Fruit fly (Drosophila melanogaster) whole organism, embryonic: ENCODE data around the gene Zpr1.
A peak's percentile ranks its signal among the peaks of the same experiment; 100 is the strongest.

Experiments
- CG1024 ChIP-seq: fragments of 200-800 bp; sonication (Bioruptor generic); IDR thresholded peaks from 2 replicates; pipeline ENCODE4 v1.3.6; 2022; ENCODE audit warnings: missing biosample characterization, missing genetic modification characterization
- CG10543 ChIP-seq: fragments of 200-800 bp; sonication (Bioruptor generic); optimal IDR thresholded peaks from 3 replicates; lab custom pipeline; 2017; ENCODE audit warnings: missing biosample characterization, mild to moderate bottlenecking, missing genetic modification characterization, moderate library complexity
- CG12391 ChIP-seq: fragments of 200-800 bp; sonication (Bioruptor generic); optimal IDR thresholded peaks from 3 replicates; lab custom pipeline; 2018; ENCODE audit warnings: missing biosample characterization, mild to moderate bottlenecking, missing genetic modification characterization, moderate library complexity
- CG14050 ChIP-seq: fragments of 200-800 bp; sonication (Bioruptor generic); IDR thresholded peaks from 3 replicates; pipeline ENCODE4 v1.3.6; 2022; ENCODE audit warnings: missing biosample characterization, missing genetic modification characterization
- CG14710 ChIP-seq: fragments of 200-800 bp; sonication (Bioruptor generic); optimal IDR thresholded peaks from 3 replicates; lab custom pipeline; 2019; ENCODE audit warnings: missing biosample characterization, mild to moderate bottlenecking, missing genetic modification characterization, moderate library complexity
- CG1529 ChIP-seq: fragments of 200-800 bp; sonication (Bioruptor generic); optimal IDR thresholded peaks from 3 replicates; lab custom pipeline; 2018; ENCODE audit warnings: missing biosample characterization, missing genetic modification characterization
- CG15479 ChIP-seq: fragments of 200-800 bp; sonication (Bioruptor generic); optimal IDR thresholded peaks from 3 replicates; lab custom pipeline; 2019; ENCODE audit warnings: missing biosample characterization, mild to moderate bottlenecking, missing genetic modification characterization, moderate library complexity
- CG16863 ChIP-seq: fragments of 200-800 bp; sonication (Bioruptor generic); optimal IDR thresholded peaks from 3 replicates; lab custom pipeline; 2016; ENCODE audit warnings: missing biosample characterization, missing genetic modification characterization
- CG17328 ChIP-seq: fragments of 200-800 bp; sonication (Bioruptor generic); IDR thresholded peaks from 2 replicates; pipeline ENCODE4 v1.3.6; 2022; ENCODE audit warnings: missing biosample characterization, missing genetic modification characterization
- CG17359 ChIP-seq: fragments of 200-800 bp; sonication (Bioruptor generic); optimal IDR thresholded peaks from 3 replicates; lab custom pipeline; 2018; ENCODE audit warnings: missing biosample characterization, mild to moderate bottlenecking, missing genetic modification characterization, moderate library complexity
- CG17361 ChIP-seq: fragments of 200-800 bp; sonication (Bioruptor generic); IDR thresholded peaks from 3 replicates; pipeline ENCODE4 v1.3.6; 2022; ENCODE audit warnings: missing biosample characterization, missing genetic modification characterization
- CG1792 ChIP-seq: fragments of 200-800 bp; sonication (Bioruptor generic); optimal IDR thresholded peaks from 2 replicates; lab custom pipeline; 2016; ENCODE audit warnings: missing biosample characterization, missing genetic modification characterization
- CG2712 ChIP-seq: fragments of 200-800 bp; optimal IDR thresholded peaks from 3 replicates; lab custom pipeline; 2019; ENCODE audit warnings: missing biosample characterization, mild to moderate bottlenecking, missing genetic modification characterization, moderate library complexity
- CG31388 ChIP-seq: fragments of 200-800 bp; sonication (Bioruptor generic); optimal IDR thresholded peaks from 2 replicates; lab custom pipeline; 2016; ENCODE audit warnings: missing biosample characterization, missing genetic modification characterization
- CG32772 ChIP-seq: fragments of 200-800 bp; sonication (Bioruptor generic); IDR thresholded peaks from 2 replicates; pipeline ENCODE4 v1.3.6; 2022; ENCODE audit warnings: missing biosample characterization, missing genetic modification characterization
- CG34376 ChIP-seq: fragments of 200-800 bp; sonication (Bioruptor generic); optimal IDR thresholded peaks from 2 replicates; lab custom pipeline; 2018; ENCODE audit warnings: missing biosample characterization, mild to moderate bottlenecking, missing genetic modification characterization
- CG3726 ChIP-seq: fragments of 200-800 bp; sonication (Bioruptor generic); IDR thresholded peaks from 3 replicates; pipeline ENCODE4, ENCODE4 v1.3.6; 2022; ENCODE audit warnings: missing biosample characterization, missing genetic modification characterization
- CG4328 ChIP-seq: fragments of 200-800 bp; sonication (Bioruptor generic); optimal IDR thresholded peaks from 3 replicates; lab custom pipeline; 2017; ENCODE audit warnings: missing biosample characterization, missing genetic modification reagents, missing genetic modification characterization
- CG7745 ChIP-seq: fragments of 200-800 bp; sonication (Bioruptor generic); optimal IDR thresholded peaks from 2 replicates; lab custom pipeline; 2018; ENCODE audit warnings: missing biosample characterization, mild to moderate bottlenecking, missing genetic modification characterization, moderate library complexity
- CG7839 ChIP-seq: fragments of 200-800 bp; sonication (Bioruptor generic); optimal IDR thresholded peaks from 3 replicates; lab custom pipeline; 2018; ENCODE audit warnings: missing biosample characterization, mild to moderate bottlenecking, missing genetic modification characterization, moderate library complexity
- CG8281 ChIP-seq: fragments of 200-800 bp; sonication (Bioruptor generic); optimal IDR thresholded peaks from 2 replicates; lab custom pipeline; 2018; ENCODE audit warnings: missing biosample characterization, mild to moderate bottlenecking, missing genetic modification characterization, moderate library complexity
- CG9215 ChIP-seq: fragments of 200-800 bp; sonication (Bioruptor generic); IDR thresholded peaks from 2 replicates; pipeline ENCODE4 v1.3.6; 2022; ENCODE audit warnings: missing biosample characterization, missing genetic modification characterization
- CG9727 ChIP-seq: fragments of 200-800 bp; sonication (Bioruptor generic); optimal IDR thresholded peaks from 3 replicates; lab custom pipeline; 2017; ENCODE audit warnings: missing biosample characterization, mild to moderate bottlenecking, missing genetic modification characterization
- CTCF ChIP-seq: fragments of 200-800 bp; sonication (Bioruptor generic); optimal IDR thresholded peaks from 2 replicates; lab custom pipeline; 2017; ENCODE audit warnings: missing biosample characterization, mild to moderate bottlenecking, missing genetic modification characterization, moderate library complexity
- Dad ChIP-seq: fragments of 200-800 bp; sonication (Bioruptor generic); optimal IDR thresholded peaks from 3 replicates; lab custom pipeline; 2016; ENCODE audit warnings: missing biosample characterization, missing genetic modification characterization
- Drgx ChIP-seq: fragments of 200-800 bp; sonication (Bioruptor generic); IDR thresholded peaks from 2 replicates; pipeline ENCODE4 v1.3.6; 2022; ENCODE audit warnings: missing biosample characterization, missing genetic modification characterization
- Elba2 ChIP-seq: fragments of 200-800 bp; sonication (Bioruptor generic); optimal IDR thresholded peaks from 3 replicates; lab custom pipeline; 2016; ENCODE audit warnings: missing biosample characterization, missing genetic modification characterization
- Lpt ChIP-seq: fragments of >200 bp; optimal IDR thresholded peaks from 2 replicates; lab custom pipeline; 2018; ENCODE audit warnings: missing biosample characterization, missing genetic modification characterization
- Mad ChIP-seq: fragments of 200-800 bp; sonication (Bioruptor generic); optimal IDR thresholded peaks from 2 replicates; lab custom pipeline; 2016; ENCODE audit warnings: missing biosample characterization, missing genetic modification characterization
- Mes4 ChIP-seq: fragments of 200-800 bp; sonication (Bioruptor generic); optimal IDR thresholded peaks from 2 replicates; lab custom pipeline; 2016; ENCODE audit warnings: missing biosample characterization, missing genetic modification characterization
- TFAM ChIP-seq: fragments of 200-800 bp; sonication (Bioruptor generic); optimal IDR thresholded peaks from 2 replicates; lab custom pipeline; 2017; ENCODE audit warnings: missing biosample characterization, missing genetic modification characterization, inconsistent platforms
- Xbp1 ChIP-seq: fragments of 200-800 bp; sonication (Bioruptor generic); optimal IDR thresholded peaks from 3 replicates; lab custom pipeline; 2016; ENCODE audit warnings: missing biosample characterization, mild to moderate bottlenecking, missing genetic modification characterization
- al ChIP-seq: fragments of 200-800 bp; sonication (Bioruptor generic); IDR thresholded peaks from 2 replicates; pipeline ENCODE4 v1.3.6; 2022; ENCODE audit warnings: missing biosample characterization, missing genetic modification characterization
- chm ChIP-seq: fragments of 200-800 bp; sonication (Bioruptor generic); IDR thresholded peaks from 2 replicates; pipeline ENCODE4 v1.3.6; 2022; ENCODE audit warnings: missing biosample characterization, missing genetic modification characterization
- cwo ChIP-seq: fragments of 200-800 bp; sonication (Bioruptor generic); optimal IDR thresholded peaks from 3 replicates; lab custom pipeline; 2017; ENCODE audit warnings: missing biosample characterization, missing genetic modification characterization, mild to moderate bottlenecking, moderate library complexity, missing genetic modification reagents
- dimm ChIP-seq: fragments of 200-800 bp; sonication (Bioruptor generic); IDR thresholded peaks from 2 replicates; pipeline ENCODE4 v1.3.6; 2022; ENCODE audit warnings: missing biosample characterization, missing genetic modification characterization
- dmrt11E ChIP-seq: fragments of 200-800 bp; sonication (Bioruptor generic); optimal IDR thresholded peaks from 3 replicates; lab custom pipeline; 2018; ENCODE audit warnings: missing biosample characterization, mild to moderate bottlenecking, missing genetic modification characterization, moderate library complexity
- eyg ChIP-seq: fragments of 200-800 bp; sonication (Bioruptor generic); optimal IDR thresholded peaks from 3 replicates; lab custom pipeline; 2016; ENCODE audit warnings: missing biosample characterization, missing genetic modification characterization
- gsb ChIP-seq: fragments of 200-800 bp; sonication (Bioruptor generic); IDR thresholded peaks from 2 replicates; pipeline ENCODE4 v1.3.6; 2022; ENCODE audit warnings: missing biosample characterization, missing genetic modification characterization
- gt ChIP-seq: fragments of 200-800 bp; sonication (Bioruptor generic); IDR thresholded peaks from 2 replicates; pipeline ENCODE4 v1.3.6; 2022; ENCODE audit warnings: missing biosample characterization, missing genetic modification characterization
- her ChIP-seq: fragments of 200-800 bp; sonication (Bioruptor generic); optimal IDR thresholded peaks from 2 replicates; lab custom pipeline; 2016; ENCODE audit warnings: missing biosample characterization, missing genetic modification characterization
- lab ChIP-seq: fragments of 200-800 bp; sonication (Bioruptor generic); optimal IDR thresholded peaks from 3 replicates; lab custom pipeline; 2017; ENCODE audit warnings: missing biosample characterization, missing genetic modification characterization, mild to moderate bottlenecking, moderate library complexity, missing genetic modification reagents
- mam ChIP-seq: fragments of 200-800 bp; sonication (Bioruptor generic); optimal IDR thresholded peaks from 3 replicates; lab custom pipeline; 2016; ENCODE audit warnings: missing biosample characterization, missing genetic modification characterization
- nmo ChIP-seq: fragments of 200-800 bp; sonication (Bioruptor generic); optimal IDR thresholded peaks from 2 replicates; lab custom pipeline; 2018; ENCODE audit warnings: missing biosample characterization, mild to moderate bottlenecking, missing genetic modification characterization, moderate library complexity
- pros ChIP-seq: fragments of 200-800 bp; sonication (Bioruptor generic); optimal IDR thresholded peaks from 3 replicates; lab custom pipeline; 2019; ENCODE audit warnings: missing biosample characterization, mild to moderate bottlenecking, missing genetic modification characterization, moderate library complexity
- ranshi ChIP-seq: fragments of 200-800 bp; sonication (Bioruptor generic); IDR thresholded peaks from 2 replicates; pipeline ENCODE4 v1.3.6; 2022; ENCODE audit warnings: missing biosample characterization, missing genetic modification characterization
- repo ChIP-seq: fragments of 200-800 bp; sonication (Bioruptor generic); optimal IDR thresholded peaks from 2 replicates; lab custom pipeline; 2016; ENCODE audit warnings: missing biosample characterization, missing genetic modification characterization
- ro ChIP-seq: fragments of 200-800 bp; sonication (Bioruptor generic); IDR thresholded peaks from 2 replicates; pipeline ENCODE4 v1.3.6; 2022; ENCODE audit warnings: missing biosample characterization, missing genetic modification characterization
- stc ChIP-seq: fragments of 200-800 bp; sonication (Bioruptor generic); IDR thresholded peaks from 2 replicates; pipeline ENCODE4 v1.3.6; 2022; ENCODE audit warnings: missing biosample characterization, missing genetic modification characterization
- tap ChIP-seq: fragments of 200-800 bp; optimal IDR thresholded peaks from 3 replicates; lab custom pipeline; 2019; ENCODE audit warnings: missing biosample characterization, mild to moderate bottlenecking, missing genetic modification characterization, moderate library complexity
- trem ChIP-seq: fragments of 200-800 bp; optimal IDR thresholded peaks from 3 replicates; lab custom pipeline; 2019; ENCODE audit warnings: missing biosample characterization, mild to moderate bottlenecking, missing genetic modification characterization, moderate library complexity
- wdn ChIP-seq: fragments of 200-800 bp; sonication (Bioruptor generic); IDR thresholded peaks from 2 replicates; pipeline ENCODE4 v1.3.6; 2022; ENCODE audit warnings: missing biosample characterization, missing genetic modification characterization

Zpr1 gene

dm6 chrX:9155134-9155533, 6.8 kb downstream of the Zpr1 start (continued):
- TF ChIP-seq lab (GFP tag; lab: Kevin White, UChicago): peak; percentile 75
- no peak for TF ChIP-seq CTCF
- no peak for TF ChIP-seq CG8281
- TF ChIP-seq CG15479: no peak
- peak; percentile 23 for TF ChIP-seq CG1792
- TF ChIP-seq CG31388 (GFP tag; lab: Kevin White, UChicago): no peak
- TF ChIP-seq ranshi: 0 out of 2 replicates have a peak, but pooled peaks have one; percentile 39
- no peak for TF ChIP-seq CG10543 (GFP tag; lab: Kevin White, UChicago)
- no peak for TF ChIP-seq her (GFP tag; lab: Kevin White, UChicago)
- TF ChIP-seq CG14050: no peak; the same call in 2 of the 3 replicates
- TF ChIP-seq Dad: peak; percentile 27
- no peak for TF ChIP-seq ro (GFP tag; lab: Robert Waterston, UW)
- TF ChIP-seq CG17328: 0 out of 2 replicates have a peak, but pooled peaks have one; percentile 16
- no peak for TF ChIP-seq CG7745 (tag; lab: Kevin White, UChicago)
- TF ChIP-seq CG9215 (GFP tag; lab: Robert Waterston, UW): no peak
- no peak for TF ChIP-seq Mes4 (GFP tag; lab: Kevin White, UChicago)
- TF ChIP-seq CG7839 (tag; lab: Kevin White, UChicago): peak; percentile 73
- TF ChIP-seq CG4328 (GFP tag; lab: Kevin White, UChicago): peak; percentile 63
- peak; percentile 44 for TF ChIP-seq trem (tag; lab: Kevin White, UChicago)
- no peak for TF ChIP-seq Elba2 (GFP tag; lab: Kevin White, UChicago)
- peak; percentile 64 for TF ChIP-seq dmrt11E (tag; lab: Kevin White, UChicago)
- TF ChIP-seq gsb: no peak
- TF ChIP-seq Xbp1: peak; percentile 55
- no peak for TF ChIP-seq repo (GFP tag; lab: Kevin White, UChicago)
- TF ChIP-seq stc (GFP tag; lab: Robert Waterston, UW): peak; percentile 19; the same call in 1 of the 2 replicates
- TF ChIP-seq gt: no peak
- no peak for TF ChIP-seq CG3726 (GFP tag; lab: Robert Waterston, UW)
- TF ChIP-seq mam (GFP tag; lab: Kevin White, UChicago): peak; percentile 40
- 0 out of 2 replicates have a peak, but pooled peaks have one; percentile 21 for TF ChIP-seq CG32772 (GFP tag; lab: Robert Waterston, UW)
- peak; percentile 69 for TF ChIP-seq CG17359
- TF ChIP-seq Drgx (GFP tag; lab: Robert Waterston, UW): peak; percentile 50
- no peak for TF ChIP-seq dimm (GFP tag; lab: Robert Waterston, UW)
- TF ChIP-seq cwo (GFP tag; lab: Kevin White, UChicago): peak; percentile 50
- no peak for TF ChIP-seq chm (GFP tag; lab: Robert Waterston, UW)
- TF ChIP-seq CG1024: no peak
- TF ChIP-seq CG12391: peak; percentile 59
- TF ChIP-seq al (GFP tag; lab: Robert Waterston, UW): no peak
- TF ChIP-seq nmo (GFP tag; lab: Kevin White, UChicago): peak; percentile 69
- peak; percentile 2 for TF ChIP-seq eyg (GFP tag; lab: Kevin White, UChicago)
- peak; percentile 66 for TF ChIP-seq pros (GFP tag; lab: Kevin White, UChicago)
- TF ChIP-seq CG17361 (GFP tag; lab: Robert Waterston, UW): peak; percentile 64; the same call in 2 of the 3 replicates
- TF ChIP-seq CG34376 (GFP tag; lab: Kevin White, UChicago): no peak
- TF ChIP-seq CG14710 (tag; lab: Kevin White, UChicago): peak; percentile 73
- no peak for TF ChIP-seq wdn (GFP tag; lab: Robert Waterston, UW)
- peak; percentile 74 for TF ChIP-seq CG9727
- TF ChIP-seq CG2712: peak; percentile 75
- TF ChIP-seq CG16863 (GFP tag; lab: Kevin White, UChicago): peak; percentile 36
- TF ChIP-seq Lpt: no peak
- TF ChIP-seq tap: peak; percentile 65
- TF ChIP-seq TFAM (GFP tag; lab: Kevin White, UChicago): no peak
- TF ChIP-seq CG1529 (GFP tag; lab: Kevin White, UChicago): peak; percentile 35
- no peak for TF ChIP-seq Mad
